Worm (Caenorhabditis elegans): ENCODE measurements around the gene T14G8.2.

T14G8.2 gene

ce11 chrX:12852575-12852974, 5.2 kb upstream of the T14G8.2 start, which contains the start of gene chd-3:
Gene chd-3, minus strand, starts transcription at chrX:12852601.
- TF ChIP-seq ceh-13 (GFP tag; optimal IDR thresholded peaks at IDR 0.05) (no peak), ama-1 (optimal IDR thresholded peaks at IDR 0.05) (no peak), F13C5.2 (tag; optimal IDR thresholded peaks at IDR 0.05) (no peak), scrt-1 (GFP tag; IDR thresholded peaks at IDR 0.05) (no peak), flt-1 (GFP tag; IDR thresholded peaks at IDR 0.05) (no peak), hmg-4 (GFP tag; optimal IDR thresholded peaks at IDR 0.05) (no peak), tbx-11 (GFP tag; IDR thresholded peaks at IDR 0.05) (no peak), tbx-37 (GFP tag; conservative IDR thresholded peaks at IDR 0.05) (no peak), tra-4 (tag; optimal IDR thresholded peaks at IDR 0.05) (no peak), ceh-36 (tag; optimal IDR thresholded peaks at IDR 0.05) (no peak)

DNA sequence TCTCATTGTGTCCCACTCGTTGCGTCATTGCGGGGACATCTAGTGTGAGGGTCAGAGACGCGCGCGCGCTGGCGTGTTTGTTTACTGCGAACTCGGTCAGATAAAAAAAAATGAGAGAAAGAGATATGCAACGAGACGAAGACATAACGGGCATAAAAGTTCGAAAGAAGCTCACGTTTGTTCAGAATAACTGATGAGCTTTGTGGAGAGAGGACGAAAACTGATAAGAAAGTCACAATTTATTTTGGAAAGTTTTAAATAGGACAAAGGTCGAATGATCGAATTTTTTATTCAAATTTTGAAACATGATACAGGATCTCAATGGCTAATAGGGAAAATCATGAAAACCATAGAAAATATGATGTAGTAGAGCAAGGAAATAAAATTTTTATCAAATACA, 4.7 kb upstream of the T14G8.2 start:
- TF ChIP-seq tbx-11 (GFP tag; IDR thresholded peaks at IDR 0.05): no peak
- no peak for TF ChIP-seq tbx-37 (GFP tag; conservative IDR thresholded peaks at IDR 0.05)
- no peak for TF ChIP-seq B0310.2 (tag; optimal IDR thresholded peaks at IDR 0.05)
- TF ChIP-seq ama-1 (optimal IDR thresholded peaks at IDR 0.05): no peak
- TF ChIP-seq sea-1 (GFP tag; conservative IDR thresholded peaks at IDR 0.05): no peak
- TF ChIP-seq hnd-1 (tag; optimal IDR thresholded peaks at IDR 0.05): no peak
- no peak for TF ChIP-seq hmbx-1 (tag; optimal IDR thresholded peaks at IDR 0.05)
- TF ChIP-seq ets-7 (tag; optimal IDR thresholded peaks at IDR 0.05): no peak

DNA sequence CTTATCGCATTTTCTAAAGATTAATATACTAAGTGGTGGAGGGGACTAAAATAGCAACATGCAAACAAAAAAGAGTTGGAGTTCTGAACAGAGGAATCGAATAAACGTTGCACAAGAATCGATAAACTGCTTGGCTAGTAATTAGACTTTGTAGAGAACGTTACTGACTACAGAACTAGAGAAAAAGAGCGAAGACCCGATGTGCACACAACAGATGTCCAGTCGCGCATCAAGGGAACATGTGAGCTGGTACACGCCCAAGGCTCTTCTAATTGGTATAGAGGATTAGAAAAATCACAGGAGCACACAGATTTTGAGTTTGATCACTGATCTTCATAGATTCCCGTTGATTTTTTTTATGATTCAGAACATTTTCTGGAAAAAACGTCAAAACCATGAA, 3.7 kb upstream of the T14G8.2 start:
- TF ChIP-seq ceh-13 (GFP tag; optimal IDR thresholded peaks at IDR 0.05) (no peak), tbx-11 (GFP tag; IDR thresholded peaks at IDR 0.05) (no peak), tra-4 (tag; optimal IDR thresholded peaks at IDR 0.05) (no peak), hmbx-1 (tag; optimal IDR thresholded peaks at IDR 0.05) (no peak), hmg-4 (GFP tag; optimal IDR thresholded peaks at IDR 0.05) (no peak), aly-1 (tag; optimal IDR thresholded peaks at IDR 0.05) (no peak), pes-1 (GFP tag; IDR thresholded peaks at IDR 0.05) (no peak), scrt-1 (GFP tag; IDR thresholded peaks at IDR 0.05) (no peak), ets-7 (tag; optimal IDR thresholded peaks at IDR 0.05) (no peak)

DNA sequence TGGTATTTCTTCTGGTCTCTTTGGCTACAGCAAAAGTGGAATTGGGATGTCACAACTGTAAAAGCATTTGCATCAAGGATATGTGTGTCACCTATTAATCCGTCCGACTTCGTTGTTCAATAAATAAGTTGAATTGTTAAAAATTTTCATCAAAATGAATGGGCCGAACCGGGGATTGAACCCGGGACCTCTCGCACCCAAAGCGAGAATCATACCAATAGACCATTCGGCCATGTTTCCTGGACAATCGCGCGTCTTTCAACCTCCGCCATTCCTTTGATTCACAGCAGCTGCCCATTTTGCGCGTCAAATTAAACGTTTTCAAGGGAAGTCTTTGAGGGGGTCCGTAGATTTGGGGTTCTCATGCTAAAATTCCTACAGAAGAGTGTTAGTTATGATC, 3.1 kb upstream of the T14G8.2 start:
- TF ChIP-seq ama-1 (optimal IDR thresholded peaks at IDR 0.05) (no peak), tbx-11 (GFP tag; IDR thresholded peaks at IDR 0.05) (no peak), hmbx-1 (tag; optimal IDR thresholded peaks at IDR 0.05) (no peak), ets-7 (tag; optimal IDR thresholded peaks at IDR 0.05) (no peak), flt-1 (GFP tag; IDR thresholded peaks at IDR 0.05) (peak; percentile 60), ceh-13 (GFP tag; optimal IDR thresholded peaks at IDR 0.05) (no peak), pes-1 (GFP tag; IDR thresholded peaks at IDR 0.05) (peak; percentile 69), aly-1 (tag; optimal IDR thresholded peaks at IDR 0.05) (no peak), sea-1 (GFP tag; conservative IDR thresholded peaks at IDR 0.05) (0 out of 2 replicates have a peak, but pooled peaks have one; percentile 44), hmg-4 (GFP tag; optimal IDR thresholded peaks at IDR 0.05) (no peak), hnd-1 (tag; optimal IDR thresholded peaks at IDR 0.05) (no peak), ceh-36 (tag; optimal IDR thresholded peaks at IDR 0.05) (no peak), tra-4 (tag; optimal IDR thresholded peaks at IDR 0.05) (no peak), B0310.2 (tag; optimal IDR thresholded peaks at IDR 0.05) (no peak), tbx-37 (GFP tag; conservative IDR thresholded peaks at IDR 0.05) (0 out of 2 replicates have a peak, but pooled peaks have one; percentile 44), scrt-1 (GFP tag; IDR thresholded peaks at IDR 0.05) (peak; percentile 60; the same call in 1 of the 2 replicates), F13C5.2 (tag; optimal IDR thresholded peaks at IDR 0.05) (no peak)

DNA sequence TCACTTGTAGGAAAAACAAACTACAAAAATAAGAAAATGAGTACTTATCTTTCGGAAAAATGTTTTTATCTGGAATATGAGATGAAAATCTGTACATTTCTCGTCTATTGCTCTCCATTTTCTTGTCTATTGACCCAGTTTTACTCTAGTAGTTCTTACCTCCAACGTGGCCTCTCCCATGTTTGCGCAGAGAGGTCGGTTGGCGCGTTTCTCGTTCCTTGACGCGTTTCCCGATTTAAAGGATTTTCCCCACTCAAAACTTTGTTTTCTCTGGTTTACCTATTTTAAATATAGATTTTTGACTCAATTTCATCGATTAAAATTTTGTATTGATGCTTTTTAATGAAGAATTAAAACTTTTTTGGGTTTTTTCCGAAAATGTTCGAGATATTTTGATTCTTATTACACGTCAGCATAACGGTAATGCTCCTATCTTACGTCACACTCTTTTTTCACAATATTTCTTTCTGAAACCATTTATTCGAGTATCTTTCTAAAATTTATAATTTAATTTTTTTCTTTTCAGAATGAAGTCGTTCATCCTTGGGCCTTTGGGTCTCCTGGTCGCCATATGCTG, 3.0 kb downstream of the T14G8.2 start, which contains the start of gene T14G8.3:
TSS of gene T14G8.3 (plus strand) at position 527 of the 577 bp plus-strand sequence.
- TF ChIP-seq F13C5.2 (tag; optimal IDR thresholded peaks at IDR 0.05): no peak

DNA sequence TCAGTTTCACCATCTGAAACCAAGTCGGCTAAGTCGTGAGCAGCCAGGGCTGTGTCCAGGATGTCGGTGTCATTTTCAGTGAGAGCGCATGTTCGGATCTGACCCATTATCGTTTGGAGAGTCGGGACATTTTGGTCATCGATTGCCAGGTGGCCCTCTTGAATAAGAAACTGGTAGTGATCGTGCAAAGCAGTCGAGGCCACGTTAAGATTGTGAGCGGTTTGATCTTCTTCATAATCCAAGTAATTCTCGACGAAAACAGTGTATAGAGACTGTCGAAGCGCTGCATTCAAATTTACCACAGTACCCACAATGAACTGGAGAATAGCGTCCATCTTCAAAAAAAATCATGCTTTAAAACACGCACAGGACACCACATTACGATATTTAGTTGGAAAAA, 4.7 kb downstream of the T14G8.2 start, which contains the start of gene T14G8.6:
TSS of gene T14G8.6 (minus strand) at position 338 of the 400 bp plus-strand sequence.
- TF ChIP-seq tbx-37 (GFP tag; conservative IDR thresholded peaks at IDR 0.05) (no peak), ama-1 (optimal IDR thresholded peaks at IDR 0.05) (no peak), flt-1 (GFP tag; IDR thresholded peaks at IDR 0.05) (no peak), pes-1 (GFP tag; IDR thresholded peaks at IDR 0.05) (no peak), ets-7 (tag; optimal IDR thresholded peaks at IDR 0.05) (no peak), hnd-1 (tag; optimal IDR thresholded peaks at IDR 0.05) (no peak), ceh-13 (GFP tag; optimal IDR thresholded peaks at IDR 0.05) (no peak), F13C5.2 (tag; optimal IDR thresholded peaks at IDR 0.05) (no peak), tbx-11 (GFP tag; IDR thresholded peaks at IDR 0.05) (no peak), ceh-36 (tag; optimal IDR thresholded peaks at IDR 0.05) (no peak), tra-4 (tag; optimal IDR thresholded peaks at IDR 0.05) (no peak), scrt-1 (GFP tag; IDR thresholded peaks at IDR 0.05) (no peak), sea-1 (GFP tag; conservative IDR thresholded peaks at IDR 0.05) (no peak), B0310.2 (tag; optimal IDR thresholded peaks at IDR 0.05) (no peak), hmg-4 (GFP tag; optimal IDR thresholded peaks at IDR 0.05) (no peak), hmbx-1 (tag; optimal IDR thresholded peaks at IDR 0.05) (no peak), aly-1 (tag; optimal IDR thresholded peaks at IDR 0.05) (no peak)

ce11 chrX:12863262-12863661, 5.5 kb downstream of the T14G8.2 start:
- TF ChIP-seq sea-1 (GFP tag; conservative IDR thresholded peaks at IDR 0.05): no peak

- no peak for TF ChIP-seq tra-4 (tag; optimal IDR thresholded peaks at IDR 0.05)
- TF ChIP-seq ets-7 (tag; optimal IDR thresholded peaks at IDR 0.05): no peak
- TF ChIP-seq tbx-11 (GFP tag; IDR thresholded peaks at IDR 0.05): no peak
- TF ChIP-seq hmbx-1 (tag; optimal IDR thresholded peaks at IDR 0.05): no peak
- no peak for TF ChIP-seq sea-1 (GFP tag; conservative IDR thresholded peaks at IDR 0.05)
- TF ChIP-seq ceh-13 (GFP tag; optimal IDR thresholded peaks at IDR 0.05): no peak
- no peak for TF ChIP-seq ama-1 (optimal IDR thresholded peaks at IDR 0.05)
- TF ChIP-seq pes-1 (GFP tag; IDR thresholded peaks at IDR 0.05): no peak
- TF ChIP-seq tbx-37 (GFP tag; conservative IDR thresholded peaks at IDR 0.05): no peak
- TF ChIP-seq B0310.2 (tag; optimal IDR thresholded peaks at IDR 0.05): no peak
- no peak for TF ChIP-seq hmg-4 (GFP tag; optimal IDR thresholded peaks at IDR 0.05)
- TF ChIP-seq ceh-36 (tag; optimal IDR thresholded peaks at IDR 0.05): no peak
- no peak for TF ChIP-seq hnd-1 (tag; optimal IDR thresholded peaks at IDR 0.05)
- no peak for TF ChIP-seq F13C5.2 (tag; optimal IDR thresholded peaks at IDR 0.05)
- TF ChIP-seq aly-1 (tag; optimal IDR thresholded peaks at IDR 0.05): no peak
- TF ChIP-seq flt-1 (GFP tag; IDR thresholded peaks at IDR 0.05): no peak
- TF ChIP-seq scrt-1 (GFP tag; IDR thresholded peaks at IDR 0.05): no peak
Measured at ce11 chrX:12863796-12864195, 6.0 kb downstream of the T14G8.2 start, which contains the start of gene T14G8.4. Gene T14G8.4, minus strand, starts transcription at chrX:12863896.
